Fruit fly (Drosophila melanogaster) whole organism: Measurements from ENCODE around the gene CG14110.

Experiments used
- CG8478 ChIP-seq: fragments of >200 bp; optimal IDR thresholded peaks from 2 replicates; lab custom pipeline; 2018; ENCODE audit warnings: inconsistent platforms
- Dll ChIP-seq: fragments of >200 bp; optimal IDR thresholded peaks from 2 replicates; lab custom pipeline; 2017
- EcR ChIP-seq, 2 experiments: fragments of >200 bp; optimal IDR thresholded peaks; 2 replicates each; lab custom pipeline; 2017; ENCODE audit warnings: missing biosample characterization in 2 of 2, missing genetic modification characterization in 2 of 2, missing genetic modification reagents in 2 of 2
- pan ChIP-seq: fragments of >200 bp; optimal IDR thresholded peaks from 2 replicates; lab custom pipeline; 2017
- psq ChIP-seq: fragments of >200 bp; optimal IDR thresholded peaks from 2 replicates; lab custom pipeline; 2017
- usp ChIP-seq: fragments of >200 bp; optimal IDR thresholded peaks from 2 replicates; lab custom pipeline; 2017; ENCODE audit warnings: missing biosample characterization, missing genetic modification characterization, mixed read lengths

DNA sequence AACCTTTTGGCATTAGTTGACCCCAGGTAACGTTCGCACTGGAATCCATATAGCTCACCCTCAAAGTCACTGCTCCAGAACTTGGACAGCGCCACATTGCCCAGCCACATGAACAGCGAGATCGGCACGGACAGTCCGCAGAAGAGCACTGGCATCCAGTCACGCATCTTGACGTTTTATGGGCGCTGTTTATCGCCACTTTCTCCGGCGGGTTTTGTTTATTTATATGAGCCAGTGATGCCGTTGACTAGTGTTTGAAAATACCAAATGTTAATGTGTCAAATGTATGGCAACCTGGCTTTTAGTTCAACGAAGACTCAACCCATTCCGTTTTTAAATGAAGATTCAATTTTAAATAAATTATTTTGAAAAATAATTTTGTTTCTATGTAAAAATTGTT is 3.0 kb downstream of the CG14110 start, which contains the start of gene CG10171:
- TF ChIP-seq CG8478 (lab: Kevin White, UChicago) (no peak), psq (no peak), Dll (no peak), pan (lab: Kevin White, UChicago) (no peak), usp (no peak), EcR (GFP tag; optimal IDR thresholded peaks at IDR 0.05; lab: Kevin White, UChicago) (no peak)
